Fruit fly (Drosophila melanogaster) whole organism, embryonic: ENCODE data around the gene sicily.

Source experiments
- Abd-B ChIP-seq: fragments of 200-800 bp; sonication (Bioruptor generic); optimal IDR thresholded peaks from 2 replicates; lab custom pipeline; 2018; ENCODE audit warnings: missing biosample characterization, mild to moderate bottlenecking, missing genetic modification characterization, moderate library complexity
- B-H1 ChIP-seq: fragments of 200-800 bp; sonication (Bioruptor generic); IDR thresholded peaks from 3 replicates; pipeline ENCODE4 v1.3.6; 2022; ENCODE audit warnings: missing biosample characterization, missing genetic modification characterization
- CG10431 ChIP-seq: fragments of 200-800 bp; sonication (Bioruptor generic); optimal IDR thresholded peaks from 3 replicates; lab custom pipeline; 2018; ENCODE audit warnings: missing biosample characterization, mild to moderate bottlenecking, missing genetic modification characterization
- CG10543 ChIP-seq: fragments of 200-800 bp; sonication (Bioruptor generic); optimal IDR thresholded peaks from 3 replicates; lab custom pipeline; 2017; ENCODE audit warnings: missing biosample characterization, mild to moderate bottlenecking, missing genetic modification characterization, moderate library complexity
- CG10565 ChIP-seq: fragments of 200-800 bp; sonication (Bioruptor generic); optimal IDR thresholded peaks from 3 replicates; lab custom pipeline; 2016; ENCODE audit warnings: missing biosample characterization, mild to moderate bottlenecking, missing genetic modification characterization
- CG10959 ChIP-seq: fragments of 200-800 bp; sonication (Bioruptor generic); IDR thresholded peaks from 2 replicates; pipeline ENCODE4 v1.3.6; 2022; ENCODE audit warnings: missing biosample characterization, missing genetic modification characterization
- CG12299 ChIP-seq: fragments of 200-800 bp; sonication (Bioruptor generic); optimal IDR thresholded peaks from 2 replicates; lab custom pipeline; 2018; ENCODE audit warnings: missing biosample characterization, mild to moderate bottlenecking, missing genetic modification characterization
- CG12391 ChIP-seq: fragments of 200-800 bp; sonication (Bioruptor generic); optimal IDR thresholded peaks from 3 replicates; lab custom pipeline; 2018; ENCODE audit warnings: missing biosample characterization, mild to moderate bottlenecking, missing genetic modification characterization, moderate library complexity
- CG12659 ChIP-seq: fragments of 200-800 bp; sonication (Bioruptor generic); optimal IDR thresholded peaks from 3 replicates; lab custom pipeline; 2017; ENCODE audit warnings: mild to moderate bottlenecking, missing biosample characterization, missing genetic modification reagents, missing genetic modification characterization
- CG13296 ChIP-seq: fragments of 200-800 bp; sonication (Bioruptor generic); optimal IDR thresholded peaks from 3 replicates; lab custom pipeline; 2018; ENCODE audit warnings: missing biosample characterization, mild to moderate bottlenecking, missing genetic modification characterization
- CG15514 ChIP-seq: fragments of 200-800 bp; sonication (Bioruptor generic); optimal IDR thresholded peaks from 3 replicates; lab custom pipeline; 2017; ENCODE audit warnings: missing biosample characterization, missing genetic modification characterization, mild to moderate bottlenecking, moderate library complexity, missing genetic modification reagents
- CG16779 ChIP-seq: fragments of 200-800 bp; sonication (Bioruptor generic); IDR thresholded peaks from 2 replicates; pipeline ENCODE4 v1.3.6; 2022; ENCODE audit warnings: missing biosample characterization, missing genetic modification characterization
- CG2129 ChIP-seq: fragments of 200-800 bp; sonication (Bioruptor generic); IDR thresholded peaks from 2 replicates; pipeline ENCODE4 v1.3.6; 2022; ENCODE audit warnings: missing biosample characterization, missing genetic modification characterization; ENCODE audit not compliant: partially characterized antibody
- CG3163 ChIP-seq: fragments of 200-800 bp; sonication (Bioruptor generic); optimal IDR thresholded peaks from 3 replicates; lab custom pipeline; 2016; ENCODE audit warnings: missing biosample characterization, missing genetic modification characterization
- CG3995 ChIP-seq: fragments of 200-800 bp; sonication (Bioruptor generic); optimal IDR thresholded peaks from 3 replicates; lab custom pipeline; 2016; ENCODE audit warnings: missing biosample characterization, missing genetic modification characterization
- CG4424 ChIP-seq: fragments of 200-800 bp; sonication (Bioruptor generic); optimal IDR thresholded peaks from 3 replicates; lab custom pipeline; 2016; ENCODE audit warnings: missing biosample characterization, missing genetic modification characterization
- CG4707 ChIP-seq: fragments of 200-800 bp; sonication (Bioruptor generic); optimal IDR thresholded peaks from 2 replicates; lab custom pipeline; 2018; ENCODE audit warnings: missing biosample characterization, mild to moderate bottlenecking, missing genetic modification characterization, moderate library complexity
- CG4820 ChIP-seq: fragments of 200-800 bp; sonication (Bioruptor generic); optimal IDR thresholded peaks from 3 replicates; lab custom pipeline; 2016; ENCODE audit warnings: missing biosample characterization, missing genetic modification characterization
- CG6689 ChIP-seq: fragments of 200-800 bp; sonication (Bioruptor generic); IDR thresholded peaks from 2 replicates; pipeline ENCODE4 v1.3.6; 2022; ENCODE audit warnings: missing biosample characterization, missing genetic modification characterization
- CG7745 ChIP-seq: fragments of 200-800 bp; sonication (Bioruptor generic); optimal IDR thresholded peaks from 2 replicates; lab custom pipeline; 2018; ENCODE audit warnings: missing biosample characterization, mild to moderate bottlenecking, missing genetic modification characterization, moderate library complexity
- CG7928 ChIP-seq: fragments of 200-800 bp; sonication (Bioruptor generic); optimal IDR thresholded peaks from 2 replicates; lab custom pipeline; 2017; ENCODE audit warnings: missing biosample characterization, mild to moderate bottlenecking, missing genetic modification characterization
- CG8089 ChIP-seq: fragments of 200-800 bp; sonication (Bioruptor generic); optimal IDR thresholded peaks from 3 replicates; lab custom pipeline; 2016; ENCODE audit warnings: missing biosample characterization, missing genetic modification characterization
- CG8478 ChIP-seq: fragments of >200 bp; optimal IDR thresholded peaks from 2 replicates; lab custom pipeline; 2018
- CG8765 ChIP-seq: fragments of 200-800 bp; sonication (Bioruptor generic); IDR thresholded peaks from 2 replicates; pipeline ENCODE4 v1.3.6; 2022; ENCODE audit warnings: missing biosample characterization, missing genetic modification characterization
- CG9797 ChIP-seq: fragments of 200-800 bp; sonication (Bioruptor generic); optimal IDR thresholded peaks from 3 replicates; lab custom pipeline; 2018; ENCODE audit warnings: missing biosample characterization, mild to moderate bottlenecking, missing genetic modification characterization
- CoRest ChIP-seq: fragments of 200-800 bp; sonication (Bioruptor generic); optimal IDR thresholded peaks from 3 replicates; lab custom pipeline; 2018; ENCODE audit warnings: missing biosample characterization, mild to moderate bottlenecking, missing genetic modification characterization, moderate library complexity
- Dll ChIP-seq: fragments of 200-800 bp; sonication (Bioruptor generic); IDR thresholded peaks from 4 replicates; pipeline ENCODE4 v1.3.6; 2022; ENCODE audit warnings: missing biosample characterization, missing genetic modification characterization; ENCODE audit not compliant: partially characterized antibody
- Fer3 ChIP-seq: fragments of 200-800 bp; sonication (Bioruptor generic); optimal IDR thresholded peaks from 2 replicates; lab custom pipeline; 2018; ENCODE audit warnings: missing biosample characterization, mild to moderate bottlenecking, missing genetic modification characterization, moderate library complexity
- Hr39 ChIP-seq: fragments of >200 bp; optimal IDR thresholded peaks from 2 replicates; lab custom pipeline; 2017
- Hr78 ChIP-seq, 2 experiments: fragments of 200-800 bp in 1 of 2; fragments of >200 bp in 1 of 2; sonication (Bioruptor generic) in 1 of 2; optimal IDR thresholded peaks; 2 replicates each; lab custom pipeline; 2017 to 2019; ENCODE audit warnings: missing biosample characterization in 2 of 2, missing genetic modification characterization in 2 of 2, mild to moderate bottlenecking in 1 of 2, moderate library complexity in 1 of 2
- MTF-1 ChIP-seq: fragments of 200-800 bp; sonication (Bioruptor generic); optimal IDR thresholded peaks from 2 replicates; lab custom pipeline; 2018; ENCODE audit warnings: missing biosample characterization, mild to moderate bottlenecking, missing genetic modification characterization, borderline replicate concordance
- Nf-YA ChIP-seq: fragments of 200-800 bp; sonication (Bioruptor generic); IDR thresholded peaks from 2 replicates; pipeline ENCODE4 v1.3.6; 2022; ENCODE audit warnings: missing biosample characterization, missing genetic modification characterization
- PHDP ChIP-seq: fragments of 200-800 bp; sonication (Bioruptor generic); optimal IDR thresholded peaks from 3 replicates; lab custom pipeline; 2018; ENCODE audit warnings: missing biosample characterization, mild to moderate bottlenecking, missing genetic modification characterization, moderate library complexity
- Spps ChIP-seq: fragments of 200-800 bp; sonication (Bioruptor generic); optimal IDR thresholded peaks from 2 replicates; lab custom pipeline; 2018; ENCODE audit warnings: missing biosample characterization, mild to moderate bottlenecking, missing genetic modification characterization
- amos ChIP-seq: fragments of 200-800 bp; sonication (Bioruptor generic); IDR thresholded peaks from 2 replicates; pipeline ENCODE4 v1.3.6; 2022; ENCODE audit warnings: missing biosample characterization, missing genetic modification characterization; ENCODE audit not compliant: partially characterized antibody
- br ChIP-seq: fragments of >200 bp; optimal IDR thresholded peaks from 2 replicates; lab custom pipeline; 2017
- chif ChIP-seq, 2 experiments: fragments of 200-800 bp; sonication (Bioruptor generic); optimal IDR thresholded peaks; 3 replicates each; lab custom pipeline; 2016; ENCODE audit warnings: missing biosample characterization in 2 of 2, missing genetic modification characterization in 2 of 2
- crp ChIP-seq, 2 experiments: fragments of 200-800 bp; sonication (Bioruptor generic); optimal IDR thresholded peaks; 2 replicates in 1 of 2; 3 replicates in 1 of 2; lab custom pipeline; 2017; ENCODE audit warnings: missing biosample characterization in 2 of 2, missing genetic modification characterization in 2 of 2, mild to moderate bottlenecking in 1 of 2, moderate library complexity in 1 of 2
- da ChIP-seq: fragments of 200-800 bp; sonication (Bioruptor generic); optimal IDR thresholded peaks from 2 replicates; lab custom pipeline; 2016; ENCODE audit warnings: missing biosample characterization, missing genetic modification characterization
- grau ChIP-seq: fragments of 200-800 bp; optimal IDR thresholded peaks from 3 replicates; lab custom pipeline; 2019; ENCODE audit warnings: missing biosample characterization, mild to moderate bottlenecking, missing genetic modification characterization, moderate library complexity
- ken ChIP-seq: fragments of 200-800 bp; sonication (Bioruptor generic); IDR thresholded peaks from 3 replicates; pipeline ENCODE4 v1.3.6; 2022; ENCODE audit warnings: missing biosample characterization, missing genetic modification characterization
- kni ChIP-seq: fragments of 200-800 bp; sonication (Bioruptor generic); optimal IDR thresholded peaks from 3 replicates; lab custom pipeline; 2017; ENCODE audit warnings: mild to moderate bottlenecking, missing biosample characterization, missing genetic modification reagents, missing genetic modification characterization
- lbe ChIP-seq: fragments of 200-800 bp; sonication (Bioruptor generic); optimal IDR thresholded peaks from 2 replicates; lab custom pipeline; 2016; ENCODE audit warnings: missing biosample characterization, mild to moderate bottlenecking, missing genetic modification characterization
- lilli ChIP-seq: fragments of 200-800 bp; sonication (Bioruptor generic); optimal IDR thresholded peaks from 3 replicates; lab custom pipeline; 2016; ENCODE audit warnings: missing biosample characterization, missing genetic modification characterization
- nom ChIP-seq: fragments of 200-800 bp; sonication (Bioruptor generic); optimal IDR thresholded peaks from 2 replicates; lab custom pipeline; 2017; ENCODE audit warnings: missing biosample characterization, missing genetic modification characterization, mild to moderate bottlenecking, moderate library complexity, missing genetic modification reagents
- prd ChIP-seq, 3 experiments: fragments of >200 bp in 2 of 3; fragments of 200-800 bp in 1 of 3; sonication (Bioruptor generic) in 1 of 3; optimal IDR thresholded peaks in 2 of 3; IDR thresholded peaks in 1 of 3; 2 replicates in 2 of 3; 3 replicates in 1 of 3; pipeline versions ENCODE4 v1.3.6 to Lab custom; 2017 to 2022; ENCODE audit warnings: missing biosample characterization in 1 of 3, missing genetic modification characterization in 1 of 3
- sd ChIP-seq: fragments of 200-800 bp; sonication (Bioruptor generic); optimal IDR thresholded peaks from 3 replicates; lab custom pipeline; 2018; ENCODE audit warnings: missing biosample characterization, mild to moderate bottlenecking, missing genetic modification characterization, moderate library complexity
- sens-2 ChIP-seq: fragments of 200-800 bp; sonication (Bioruptor generic); IDR thresholded peaks from 2 replicates; pipeline ENCODE4 v1.3.6; 2022; ENCODE audit warnings: missing biosample characterization, missing genetic modification characterization
- sim ChIP-seq: fragments of 200-800 bp; sonication (Bioruptor generic); IDR thresholded peaks from 2 replicates; pipeline ENCODE4 v1.3.6; 2022; ENCODE audit warnings: missing biosample characterization, missing genetic modification characterization
- tgo ChIP-seq: fragments of 200-800 bp; sonication (Bioruptor generic); IDR thresholded peaks from 3 replicates; pipeline ENCODE4 v1.3.6; 2022; ENCODE audit warnings: missing biosample characterization, missing genetic modification characterization
- twi ChIP-seq: fragments of 200-800 bp; optimal IDR thresholded peaks from 2 replicates; lab custom pipeline; 2019; ENCODE audit warnings: missing biosample characterization, mild to moderate bottlenecking, missing genetic modification characterization, moderate library complexity

sicily gene

dm6 chrX:11885356-11885755 is 6.2 kb upstream of the sicily start (continued):
- peak; percentile 54 for TF ChIP-seq CoRest (tag; lab: Kevin White, UChicago)
- TF ChIP-seq CG8089: no peak
- no peak for TF ChIP-seq CG16779 (GFP tag; lab: Robert Waterston, UW)
- TF ChIP-seq CG12659 (GFP tag; lab: Kevin White, UChicago): peak; percentile 58
- TF ChIP-seq CG6689 (GFP tag; lab: Robert Waterston, UW): peak; percentile 33; the same call in 1 of the 2 replicates
- no peak for TF ChIP-seq CG4424 (GFP tag; lab: Kevin White, UChicago)
- TF ChIP-seq Dll: no peak
- TF ChIP-seq chif (GFP tag; optimal IDR thresholded peaks at IDR 0.05; lab: Kevin White, UChicago): no peak
- no peak for TF ChIP-seq Hr78 (GFP tag; optimal IDR thresholded peaks at IDR 0.05; lab: Kevin White, UChicago)
- peak; percentile 69 for TF ChIP-seq CG13296 (GFP tag; lab: Kevin White, UChicago)
- no peak for TF ChIP-seq Hr39 (lab: Kevin White, UChicago)
- TF ChIP-seq CG8765 (GFP tag; lab: Robert Waterston, UW): no peak
- TF ChIP-seq Nf-YA (GFP tag; lab: Robert Waterston, UW): no peak
- no peak for TF ChIP-seq Spps (tag; lab: Kevin White, UChicago)
- TF ChIP-seq prd (optimal IDR thresholded peaks at IDR 0.05; lab: Kevin White, UChicago): no peak
- 0 out of 3 replicates have a peak, but pooled peaks have one; percentile 18 for TF ChIP-seq prd (GFP tag; IDR thresholded peaks at IDR 0.05; lab: Robert Waterston, UW)
- TF ChIP-seq sens-2 (GFP tag; lab: Robert Waterston, UW): no peak
- no peak for TF ChIP-seq CG10431 (GFP tag; lab: Kevin White, UChicago)
- TF ChIP-seq ken (GFP tag; lab: Robert Waterston, UW): no peak
- peak; percentile 64 for TF ChIP-seq PHDP
- peak; percentile 43 for TF ChIP-seq Fer3 (tag; lab: Kevin White, UChicago)
- TF ChIP-seq grau (tag; lab: Kevin White, UChicago): peak; percentile 67
- TF ChIP-seq kni (GFP tag; lab: Kevin White, UChicago): no peak
- no peak for TF ChIP-seq CG10565 (GFP tag; lab: Kevin White, UChicago)
- no peak for TF ChIP-seq br (lab: Kevin White, UChicago)
- TF ChIP-seq twi (tag; lab: Kevin White, UChicago): no peak
- no peak for TF ChIP-seq lilli
- no peak for TF ChIP-seq da
- no peak for TF ChIP-seq CG4707
- TF ChIP-seq sd (tag; lab: Kevin White, UChicago): peak; percentile 20
- no peak for TF ChIP-seq CG12299 (tag; lab: Kevin White, UChicago)
- no peak for TF ChIP-seq CG10959
- peak; percentile 45 for TF ChIP-seq CG15514 (GFP tag; lab: Kevin White, UChicago)
- TF ChIP-seq CG3163 (GFP tag; lab: Kevin White, UChicago): no peak
- peak; percentile 26; the same call in 1 of the 2 replicates for TF ChIP-seq amos
- no peak for TF ChIP-seq CG2129 (GFP tag; lab: Robert Waterston, UW)
- TF ChIP-seq CG7745 (tag; lab: Kevin White, UChicago): no peak
- TF ChIP-seq CG3995 (GFP tag; lab: Kevin White, UChicago): no peak
- peak; percentile 8 for TF ChIP-seq MTF-1
- TF ChIP-seq crp (GFP tag; optimal IDR thresholded peaks at IDR 0.05; lab: Kevin White, UChicago): no peak
- TF ChIP-seq CG9797 (GFP tag; lab: Kevin White, UChicago): no peak
- no peak for TF ChIP-seq CG4820 (GFP tag; lab: Kevin White, UChicago)
- TF ChIP-seq lbe: no peak
- TF ChIP-seq CG12391: peak; percentile 44
- TF ChIP-seq B-H1 (GFP tag; lab: Robert Waterston, UW): no peak
- peak; percentile 76 for TF ChIP-seq CG10543 (GFP tag; lab: Kevin White, UChicago)
- TF ChIP-seq Abd-B (GFP tag; lab: Kevin White, UChicago): peak; percentile 43
- no peak for TF ChIP-seq nom (GFP tag; lab: Kevin White, UChicago)
- no peak for TF ChIP-seq sim (GFP tag; lab: Robert Waterston, UW)
- no peak for TF ChIP-seq tgo
- TF ChIP-seq CG7928: no peak
- TF ChIP-seq CG8478: no peak
